Worm (Caenorhabditis elegans) whole organism, late embryonic: ENCODE measurements around the gene C16C8.21.

Source experiments
- ceh-22 ChIP-seq: sonication (generic microtip); optimal IDR thresholded peaks from 2 replicates; lab custom pipeline; 2017; ENCODE audit warnings: missing biosample characterization, missing genetic modification characterization
- ceh-30 ChIP-seq: fragments of 150-350 bp; optimal IDR thresholded peaks from 2 replicates; lab custom pipeline; 2014; ENCODE audit warnings: missing biosample characterization, missing genetic modification characterization
- ceh-45 ChIP-seq: fragments of 200-800 bp; sonication (Bioruptor generic); IDR thresholded peaks from 2 replicates; pipeline ENCODE4 v1.3.6; 2022; ENCODE audit warnings: missing genetic modification reagents, missing genetic modification characterization, missing compliant biosample characterization
- fkh-6 ChIP-seq: sonication (generic microtip); optimal IDR thresholded peaks from 2 replicates; lab custom pipeline; 2016; ENCODE audit warnings: missing genetic modification characterization, missing compliant biosample characterization
- nhr-11 ChIP-seq: fragments of 150-350 bp; optimal IDR thresholded peaks from 2 replicates; lab custom pipeline; 2014; ENCODE audit warnings: missing biosample characterization, missing genetic modification characterization
- pha-4 ChIP-seq: fragments of 150-350 bp; optimal IDR thresholded peaks from 2 replicates; lab custom pipeline; 2018; ENCODE audit warnings: missing biosample characterization, missing genetic modification reagents, missing genetic modification characterization
- pqm-1 ChIP-seq: sonication (generic microtip); optimal IDR thresholded peaks from 2 replicates; lab custom pipeline; 2016; ENCODE audit warnings: missing genetic modification characterization, missing compliant biosample characterization
- zip-5 ChIP-seq: sonication (generic microtip); optimal IDR thresholded peaks from 2 replicates; lab custom pipeline; 2016; ENCODE audit warnings: missing genetic modification characterization, missing compliant biosample characterization

DNA sequence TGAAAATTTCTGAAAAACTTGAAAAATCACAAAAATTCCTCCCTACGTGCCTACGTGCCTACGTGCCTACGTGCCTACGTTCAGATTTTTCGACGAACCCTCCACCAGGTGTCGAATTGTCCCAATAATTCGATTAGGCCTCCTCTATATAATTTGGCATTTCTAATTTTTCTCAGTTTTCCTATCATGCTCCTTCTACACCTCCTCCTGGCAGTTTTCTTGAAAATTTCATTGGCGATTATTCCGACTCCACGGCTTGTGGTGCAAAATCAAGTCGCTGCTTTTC is 7.4 kb upstream of the C16C8.21 start, which contains the start of gene C16C8.17:
- TF ChIP-seq ceh-45 (GFP tag; lab: Robert Waterston, UW) (no peak), pqm-1 (tag; lab: Kevin White, UChicago) (no peak), ceh-22 (no peak), fkh-6 (tag; lab: Kevin White, UChicago) (no peak), zip-5 (tag; lab: Kevin White, UChicago) (no peak), nhr-11 (tag; lab: Kevin White, UChicago) (no peak), pha-4 (tag; lab: Kevin White, UChicago) (no peak), ceh-30 (tag; lab: Kevin White, UChicago) (no peak)
